Worm (Caenorhabditis elegans): Measurements from ENCODE around the gene ZC196.4.

ZC196.4 gene

DNA sequence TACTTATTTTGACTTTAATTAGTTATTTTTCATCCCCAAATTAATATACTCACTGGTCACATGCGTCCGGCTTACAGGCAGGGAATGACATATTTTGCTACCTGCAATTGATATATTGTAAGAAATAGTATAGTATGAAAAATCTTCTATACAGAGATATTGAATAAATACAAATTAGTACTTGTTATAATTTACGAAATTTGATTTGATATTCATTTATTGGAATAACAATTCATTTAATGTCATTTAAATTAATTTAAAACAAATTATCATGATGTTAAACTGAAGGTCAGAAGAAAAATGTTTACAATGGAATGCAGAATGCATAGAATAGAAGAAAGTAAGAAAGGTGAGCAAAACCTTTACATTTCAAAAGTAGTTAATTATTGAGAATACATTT is 25.7 kb downstream of the ZC196.4 start, which contains the start of gene B0507.7:
TSS of gene B0507.7 (minus strand) at position 101 of the 400 bp plus-strand sequence.
- TF ChIP-seq sem-2 (GFP tag; optimal IDR thresholded peaks at IDR 0.05) (no peak), zip-8 (tag; optimal IDR thresholded peaks at IDR 0.05) (no peak), lsy-2 (tag; optimal IDR thresholded peaks at IDR 0.05) (no peak), ces-1 (GFP tag; optimal IDR thresholded peaks at IDR 0.05) (no peak), elt-1 (tag; optimal IDR thresholded peaks at IDR 0.05; ENCODE audit: borderline replicate concordance, insufficient read depth) (no peak)

- TF ChIP-seq nhr-237 (tag; optimal IDR thresholded peaks at IDR 0.05), result no peak
- TF ChIP-seq ces-1 (GFP tag; optimal IDR thresholded peaks at IDR 0.05), result no peak
- no peak for TF ChIP-seq drap-1 (GFP tag; optimal IDR thresholded peaks at IDR 0.05)
- no peak for TF ChIP-seq nhr-28 (tag; optimal IDR thresholded peaks at IDR 0.05)
- TF ChIP-seq mep-1 (tag; optimal IDR thresholded peaks at IDR 0.05), result no peak
- no peak for TF ChIP-seq nhr-76 (tag; optimal IDR thresholded peaks at IDR 0.05)
- no peak for TF ChIP-seq ztf-11 (tag; optimal IDR thresholded peaks at IDR 0.05)
- no peak for TF ChIP-seq M03D4.4 (tag; optimal IDR thresholded peaks at IDR 0.05)
- TF ChIP-seq nhr-2 (tag; optimal IDR thresholded peaks at IDR 0.05), result no peak
- TF ChIP-seq mls-2 (tag; optimal IDR thresholded peaks at IDR 0.05), result no peak
- no peak for TF ChIP-seq flh-1 (GFP tag; optimal IDR thresholded peaks at IDR 0.05)
- TF ChIP-seq sem-2 (GFP tag; optimal IDR thresholded peaks at IDR 0.05), result no peak
- no peak for TF ChIP-seq nhr-12 (tag; optimal IDR thresholded peaks at IDR 0.05)
- no peak for TF ChIP-seq unc-120 (tag; optimal IDR thresholded peaks at IDR 0.05; ENCODE audit: poor library complexity, severe bottlenecking)
- no peak for TF ChIP-seq unc-62 (GFP tag; optimal IDR thresholded peaks at IDR 0.05)
- no peak for TF ChIP-seq hlh-1 (tag; optimal IDR thresholded peaks at IDR 0.05)
Measured at ce11 chrV:8760416-8760815, 27.5 kb downstream of the ZC196.4 start, which contains the start of gene ddn-1. TSS of gene ddn-1 (minus strand) at chrV:8760516.

ce11 chrV:8762861-8763260 is 30.0 kb downstream of the ZC196.4 start, which contains the start of gene B0507.8:
TSS of gene B0507.8 (minus strand) at chrV:8762961.
- no peak for TF ChIP-seq ceh-39 (tag; optimal IDR thresholded peaks at IDR 0.05)
- no peak for TF ChIP-seq lin-32 (GFP tag; optimal IDR thresholded peaks at IDR 0.05)
- TF ChIP-seq sem-2 (GFP tag; optimal IDR thresholded peaks at IDR 0.05), result no peak

DNA sequence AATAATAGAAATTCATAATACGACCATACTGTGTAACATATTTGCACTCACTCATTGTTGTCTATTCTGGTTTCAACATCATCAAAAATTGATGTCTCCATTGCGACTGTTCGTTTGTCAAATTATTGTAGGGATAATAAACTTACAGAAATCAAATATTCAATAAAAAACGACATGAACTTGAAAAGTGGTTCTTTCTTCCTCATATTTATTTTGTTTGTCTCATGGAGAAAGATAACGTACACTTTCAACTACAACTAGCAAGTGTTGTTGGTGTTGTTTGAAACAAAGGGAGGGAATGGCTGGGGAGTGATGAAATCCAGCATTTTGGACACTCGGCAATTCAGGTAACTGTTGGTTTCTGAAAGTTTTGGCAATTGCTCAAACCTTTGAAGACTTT is 33.0 kb downstream of the ZC196.4 start, which contains the start of gene B0507.9:
TSS of gene B0507.9 (minus strand) at position 101 of the 400 bp plus-strand sequence.
- no peak for TF ChIP-seq M03D4.4 (tag; optimal IDR thresholded peaks at IDR 0.05)
- no peak for TF ChIP-seq ztf-11 (tag; optimal IDR thresholded peaks at IDR 0.05)
- no peak for TF ChIP-seq mep-1 (tag; optimal IDR thresholded peaks at IDR 0.05)
- TF ChIP-seq unc-62 (GFP tag; optimal IDR thresholded peaks at IDR 0.05), result no peak
- TF ChIP-seq drap-1 (GFP tag; optimal IDR thresholded peaks at IDR 0.05), result no peak
- no peak for TF ChIP-seq tbx-8 (GFP tag; optimal IDR thresholded peaks at IDR 0.05)
- no peak for TF ChIP-seq flh-1 (GFP tag; optimal IDR thresholded peaks at IDR 0.05)

ce11 chrV:8767041-8767440 is 34.1 kb downstream of the ZC196.4 start:
- TF ChIP-seq snpc-4 (tag; optimal IDR thresholded peaks at IDR 0.05), result no peak
- no peak for TF ChIP-seq cnd-1 (tag; optimal IDR thresholded peaks at IDR 0.05)
- no peak for TF ChIP-seq ceh-83 (GFP tag; optimal IDR thresholded peaks at IDR 0.05)
- TF ChIP-seq M03D4.4 (tag; optimal IDR thresholded peaks at IDR 0.05), result no peak
- no peak for TF ChIP-seq hlh-1 (tag; optimal IDR thresholded peaks at IDR 0.05)
- TF ChIP-seq blmp-1 (tag; optimal IDR thresholded peaks at IDR 0.05), result no peak
- no peak for TF ChIP-seq lin-32 (GFP tag; optimal IDR thresholded peaks at IDR 0.05)
- no peak for TF ChIP-seq elt-3 (tag; optimal IDR thresholded peaks at IDR 0.05)
- TF ChIP-seq mab-5 (tag; optimal IDR thresholded peaks at IDR 0.05), result no peak
- TF ChIP-seq nhr-2 (tag; optimal IDR thresholded peaks at IDR 0.05), result no peak
- no peak for TF ChIP-seq sem-2 (GFP tag; optimal IDR thresholded peaks at IDR 0.05)
- no peak for TF ChIP-seq nhr-28 (tag; optimal IDR thresholded peaks at IDR 0.05)
- TF ChIP-seq zip-8 (tag; optimal IDR thresholded peaks at IDR 0.05), result no peak
- no peak for TF ChIP-seq flh-1 (GFP tag; optimal IDR thresholded peaks at IDR 0.05)
- no peak for TF ChIP-seq unc-62 (GFP tag; optimal IDR thresholded peaks at IDR 0.05)
- no peak for TF ChIP-seq nhr-12 (tag; optimal IDR thresholded peaks at IDR 0.05)
- TF ChIP-seq sptf-1 (tag; optimal IDR thresholded peaks at IDR 0.05), result no peak
- no peak for TF ChIP-seq ceh-43 (GFP tag; optimal IDR thresholded peaks at IDR 0.05)
- no peak for TF ChIP-seq lsy-2 (tag; optimal IDR thresholded peaks at IDR 0.05)
- no peak for TF ChIP-seq ces-1 (GFP tag; optimal IDR thresholded peaks at IDR 0.05)

ce11 chrV:8767493-8767892 is 34.6 kb downstream of the ZC196.4 start:
- TF ChIP-seq nhr-76 (tag; optimal IDR thresholded peaks at IDR 0.05) (no peak), nhr-28 (tag; optimal IDR thresholded peaks at IDR 0.05) (no peak), nhr-237 (tag; optimal IDR thresholded peaks at IDR 0.05) (no peak), flh-1 (GFP tag; optimal IDR thresholded peaks at IDR 0.05) (no peak), unc-120 (tag; optimal IDR thresholded peaks at IDR 0.05; ENCODE audit: poor library complexity, severe bottlenecking) (no peak), sptf-1 (tag; optimal IDR thresholded peaks at IDR 0.05) (no peak), cnd-1 (tag; optimal IDR thresholded peaks at IDR 0.05) (no peak), mep-1 (tag; optimal IDR thresholded peaks at IDR 0.05) (no peak), tbx-8 (GFP tag; optimal IDR thresholded peaks at IDR 0.05) (no peak), ceh-39 (tag; optimal IDR thresholded peaks at IDR 0.05) (no peak), blmp-1 (tag; optimal IDR thresholded peaks at IDR 0.05) (no peak), ceh-43 (GFP tag; optimal IDR thresholded peaks at IDR 0.05) (no peak), lin-32 (GFP tag; optimal IDR thresholded peaks at IDR 0.05) (no peak), ztf-11 (tag; optimal IDR thresholded peaks at IDR 0.05) (no peak)
